Fruit fly (Drosophila melanogaster) whole organism, adult: Measurements from ENCODE around the gene BtbVII.

Experiments
- CG11617 ChIP-seq: fragments of 200-800 bp; sonication (Bioruptor generic); optimal IDR thresholded peaks from 2 replicates; lab custom pipeline; 2017; ENCODE audit warnings: mild to moderate bottlenecking, missing biosample characterization, missing genetic modification reagents, missing genetic modification characterization
- CG12768 ChIP-seq: fragments of 200-800 bp; sonication (Bioruptor generic); optimal IDR thresholded peaks from 2 replicates; lab custom pipeline; 2017; ENCODE audit warnings: missing biosample characterization, missing genetic modification characterization, mild to moderate bottlenecking, moderate library complexity, missing genetic modification reagents
- CG14711 ChIP-seq: fragments of 200-800 bp; sonication (Bioruptor generic); optimal IDR thresholded peaks from 2 replicates; lab custom pipeline; 2018; ENCODE audit warnings: missing biosample characterization, mild to moderate bottlenecking, missing genetic modification characterization, moderate library complexity
- CG1620 ChIP-seq: fragments of 200-800 bp; sonication (Bioruptor generic); optimal IDR thresholded peaks from 2 replicates; lab custom pipeline; 2016; ENCODE audit warnings: missing biosample characterization, missing genetic modification characterization
- CG7045 ChIP-seq: fragments of 200-800 bp; sonication (Bioruptor generic); optimal IDR thresholded peaks from 2 replicates; lab custom pipeline; 2017; ENCODE audit warnings: missing biosample characterization, mild to moderate bottlenecking, missing genetic modification characterization
- CG7101 ChIP-seq: fragments of 200-800 bp; sonication (Bioruptor generic); optimal IDR thresholded peaks from 2 replicates; lab custom pipeline; 2018; ENCODE audit warnings: missing biosample characterization, mild to moderate bottlenecking, missing genetic modification characterization, moderate library complexity
- bab1 ChIP-seq: fragments of 200-800 bp; sonication (Bioruptor generic); optimal IDR thresholded peaks from 3 replicates; lab custom pipeline; 2019; ENCODE audit warnings: missing biosample characterization, mild to moderate bottlenecking, missing genetic modification characterization, moderate library complexity
- cic ChIP-seq: fragments of 200-800 bp; sonication (Bioruptor generic); optimal IDR thresholded peaks from 2 replicates; lab custom pipeline; 2017; ENCODE audit warnings: missing biosample characterization, mild to moderate bottlenecking, missing genetic modification characterization, moderate library complexity
- kay ChIP-seq: fragments of 200-800 bp; sonication (Bioruptor generic); peaks from one replicate; lab custom pipeline; 2016; ENCODE audit warnings: missing biosample characterization, missing genetic modification characterization, borderline replicate concordance
- ovo ChIP-seq: fragments of 200-800 bp; sonication (Bioruptor generic); optimal IDR thresholded peaks from 2 replicates; lab custom pipeline; 2016; ENCODE audit warnings: missing biosample characterization, missing genetic modification characterization
- pad ChIP-seq: fragments of 200-800 bp; sonication (Bioruptor generic); optimal IDR thresholded peaks from 3 replicates; lab custom pipeline; 2017; ENCODE audit warnings: missing biosample characterization, missing genetic modification characterization, mild to moderate bottlenecking, moderate library complexity, missing genetic modification reagents
- tj ChIP-seq: fragments of 200-800 bp; sonication (Bioruptor generic); optimal IDR thresholded peaks from 3 replicates; lab custom pipeline; 2017; ENCODE audit warnings: missing biosample characterization, mild to moderate bottlenecking, missing genetic modification characterization, moderate library complexity

dm6 chr3L:3127544-3127943, 20.9 kb upstream of the BtbVII start, which contains the start of gene promL:
- TF ChIP-seq CG11617 (GFP tag; lab: Kevin White, UChicago) (peak; percentile 69), CG12768 (GFP tag; lab: Kevin White, UChicago) (no peak), cic (GFP tag; lab: Kevin White, UChicago) (no peak), bab1 (peak; percentile 91), tj (no peak), CG14711 (tag; lab: Kevin White, UChicago) (peak; percentile 41), kay (GFP tag; lab: Kevin White, UChicago) (peak; percentile 42), ovo (GFP tag; lab: Kevin White, UChicago) (peak; percentile 82), pad (peak; percentile 46), CG7101 (tag; lab: Kevin White, UChicago) (peak; percentile 41), CG7045 (GFP tag; lab: Kevin White, UChicago) (no peak), CG1620 (GFP tag; lab: Kevin White, UChicago) (peak; percentile 54)
